Worm (Caenorhabditis elegans) whole organism, L4/young adult: ENCODE data around the gene srh-4.

Source experiments
- dao-5 ChIP-seq: sonication (generic microtip); optimal IDR thresholded peaks from 2 replicates; lab custom pipeline; 2016; ENCODE audit warnings: missing genotype, missing genetic modification characterization, moderate library complexity, missing compliant biosample characterization
- him-1 ChIP-seq: sonication (generic microtip); optimal IDR thresholded peaks from 2 replicates; lab custom pipeline; 2016; ENCODE audit warnings: missing genotype, missing genetic modification reagents, missing genetic modification characterization, missing compliant biosample characterization

- TF ChIP-seq dao-5 (tag; lab: Kevin White, UChicago) (no peak), him-1 (tag; lab: Kevin White, UChicago) (no peak)
Measured at ce11 chrV:3963715-3964114, 46.6 kb upstream of the srh-4 start, which contains the start of gene cyp-34A7.
